Fruit fly (Drosophila melanogaster) whole organism, wandering third instar larva: ENCODE results near the gene CG6293.

Experiments
- Abd-B ChIP-seq: fragments of >200 bp; optimal IDR thresholded peaks from 2 replicates; lab custom pipeline; 2017; ENCODE audit warnings: missing biosample characterization, missing genetic modification characterization
- CG9705 ChIP-seq: fragments of 200-800 bp; sonication (Bioruptor generic); optimal IDR thresholded peaks from 2 replicates; lab custom pipeline; 2018; ENCODE audit warnings: missing biosample characterization, mild to moderate bottlenecking, missing genetic modification characterization
- CrebA ChIP-seq: fragments of 200-800 bp; sonication (Bioruptor generic); optimal IDR thresholded peaks from 2 replicates; lab custom pipeline; 2016; ENCODE audit warnings: missing biosample characterization, mild to moderate bottlenecking, missing genetic modification characterization, borderline replicate concordance
- Dfd ChIP-seq: fragments of >200 bp; optimal IDR thresholded peaks from 2 replicates; lab custom pipeline; 2017; ENCODE audit warnings: missing biosample characterization, missing genetic modification characterization
- Dif ChIP-seq: fragments of 200-275, 200-300 bp; sonication (Bioruptor generic); optimal IDR thresholded peaks from 2 replicates; lab custom pipeline; 2018; ENCODE audit warnings: missing biosample characterization, missing genetic modification characterization; ENCODE audit not compliant: partially characterized antibody
- GATAd ChIP-seq: sonication (Bioruptor generic); optimal IDR thresholded peaks from 2 replicates; lab custom pipeline; 2016; ENCODE audit warnings: missing biosample characterization, missing genetic modification characterization
- HLH106 ChIP-seq: fragments of 200-800 bp; optimal IDR thresholded peaks from 3 replicates; lab custom pipeline; 2019; ENCODE audit warnings: missing biosample characterization, mild to moderate bottlenecking, missing genetic modification characterization, moderate library complexity
- Hnf4 ChIP-seq: fragments of 200-800 bp; sonication (Bioruptor generic); optimal IDR thresholded peaks from 2 replicates; lab custom pipeline; 2016; ENCODE audit warnings: missing biosample characterization, mild to moderate bottlenecking, missing genetic modification characterization
- Hr78 ChIP-seq: fragments of >200 bp; optimal IDR thresholded peaks from 2 replicates; lab custom pipeline; 2017; ENCODE audit warnings: missing biosample characterization, missing genetic modification characterization
- Hr83 ChIP-seq: fragments of 200-300 bp; sonication (Bioruptor generic); optimal IDR thresholded peaks from 2 replicates; lab custom pipeline; 2016; ENCODE audit warnings: missing biosample characterization, mild to moderate bottlenecking, missing genetic modification characterization, moderate library complexity; ENCODE audit not compliant: poor library complexity, severe bottlenecking
- Jra ChIP-seq: sonication (Bioruptor generic); optimal IDR thresholded peaks from 2 replicates; lab custom pipeline; 2016; ENCODE audit warnings: missing biosample characterization, missing genetic modification characterization
- Mio ChIP-seq: sonication (Bioruptor generic); optimal IDR thresholded peaks from 2 replicates; lab custom pipeline; 2016; ENCODE audit warnings: missing biosample characterization, missing genetic modification characterization
- Myc ChIP-seq: fragments of >200 bp; optimal IDR thresholded peaks from 2 replicates; lab custom pipeline; 2017
- N ChIP-seq: fragments of >200 bp; optimal IDR thresholded peaks from 2 replicates; lab custom pipeline; 2018; ENCODE audit warnings: missing biosample characterization, missing external identifiers, missing genetic modification characterization
- OdsH ChIP-seq: fragments of 200-800 bp; sonication (Bioruptor generic); optimal IDR thresholded peaks from 2 replicates; lab custom pipeline; 2016; ENCODE audit warnings: missing biosample characterization, mild to moderate bottlenecking, missing genetic modification characterization
- Rel ChIP-seq, 2 experiments: fragments of 200-800 bp; sonication (Bioruptor generic) in 1 of 2; optimal IDR thresholded peaks; 2 replicates in 1 of 2; 3 replicates in 1 of 2; lab custom pipeline; 2016 to 2019; ENCODE audit warnings: mild to moderate bottlenecking in 2 of 2, missing biosample characterization in 2 of 2, missing genetic modification characterization in 2 of 2, moderate library complexity in 1 of 2
- Sp1 ChIP-seq: fragments of 200-800 bp; sonication (Bioruptor generic); optimal IDR thresholded peaks from 3 replicates; lab custom pipeline; 2019; ENCODE audit warnings: missing biosample characterization, mild to moderate bottlenecking, missing genetic modification characterization, moderate library complexity
- Vsx2 ChIP-seq: fragments of 200-300, 225-300 bp; sonication (Bioruptor generic); optimal IDR thresholded peaks from 2 replicates; lab custom pipeline; 2018; ENCODE audit warnings: missing biosample characterization, missing genetic modification characterization; ENCODE audit not compliant: partially characterized antibody
- br ChIP-seq: fragments of 200-800 bp; sonication (Bioruptor generic); optimal IDR thresholded peaks from 2 replicates; lab custom pipeline; 2016; ENCODE audit warnings: missing biosample characterization, missing genetic modification characterization
- brk ChIP-seq: fragments of 200-800 bp; sonication (Bioruptor generic); optimal IDR thresholded peaks from 2 replicates; lab custom pipeline; 2016; ENCODE audit warnings: missing biosample characterization, mild to moderate bottlenecking, missing genetic modification characterization
- dl ChIP-seq, 2 experiments: fragments of 175-275, 200-275 bp in 1 of 2; fragments of 200-275 bp in 1 of 2; sonication (Bioruptor generic); optimal IDR thresholded peaks; lab custom pipeline; 2018; ENCODE audit warnings: mild to moderate bottlenecking in 2 of 2, missing biosample characterization in 2 of 2, missing genetic modification characterization in 2 of 2, moderate library complexity in 2 of 2; ENCODE audit not compliant: partially characterized antibody in 2 of 2, insufficient read depth in 1 of 2
- dmrt93B ChIP-seq: fragments of 200-800 bp; sonication (Bioruptor generic); optimal IDR thresholded peaks from 2 replicates; lab custom pipeline; 2018; ENCODE audit warnings: missing biosample characterization, mild to moderate bottlenecking, missing genetic modification characterization
- dsf ChIP-seq: sonication (Bioruptor generic); optimal IDR thresholded peaks from 2 replicates; lab custom pipeline; 2016; ENCODE audit warnings: missing biosample characterization, missing genetic modification characterization, borderline replicate concordance
- ey ChIP-seq: fragments of 200-800 bp; sonication (Bioruptor generic); optimal IDR thresholded peaks from 2 replicates; lab custom pipeline; 2016; ENCODE audit warnings: missing biosample characterization, missing genetic modification characterization
- foxo ChIP-seq, 2 experiments: fragments of 200-800 bp; sonication (Bioruptor generic); optimal IDR thresholded peaks; 2 replicates in 1 of 2; 3 replicates in 1 of 2; lab custom pipeline; 2016 to 2017; ENCODE audit warnings: missing biosample characterization in 2 of 2, missing genetic modification characterization in 2 of 2
- fru ChIP-seq: fragments of 200-800 bp; sonication (Bioruptor generic); optimal IDR thresholded peaks from 3 replicates; lab custom pipeline; 2016; ENCODE audit warnings: missing biosample characterization, mild to moderate bottlenecking, missing genetic modification characterization
- h ChIP-seq: fragments of 200-800 bp; sonication (Bioruptor generic); optimal IDR thresholded peaks from 3 replicates; lab custom pipeline; 2016; ENCODE audit warnings: missing biosample characterization, mild to moderate bottlenecking, missing genetic modification characterization
- lola ChIP-seq: fragments of >200 bp; optimal IDR thresholded peaks from 2 replicates; lab custom pipeline; 2017; ENCODE audit warnings: missing biosample characterization, missing genetic modification characterization
- psq ChIP-seq: fragments of 200-800 bp; sonication (Bioruptor generic); optimal IDR thresholded peaks from 3 replicates; lab custom pipeline; 2017; ENCODE audit warnings: missing biosample characterization, mild to moderate bottlenecking, missing genetic modification characterization, moderate library complexity
- rgr ChIP-seq: fragments of 200-800 bp; sonication (Bioruptor generic); optimal IDR thresholded peaks from 3 replicates; lab custom pipeline; 2016; ENCODE audit warnings: missing biosample characterization, mild to moderate bottlenecking, missing genetic modification characterization
- sage ChIP-seq: fragments of 200-800 bp; sonication (Bioruptor generic); optimal IDR thresholded peaks from 2 replicates; lab custom pipeline; 2016; ENCODE audit warnings: missing biosample characterization, mild to moderate bottlenecking, missing genetic modification characterization
- sv ChIP-seq: fragments of 200-800 bp; sonication (Bioruptor generic); optimal IDR thresholded peaks from 3 replicates; lab custom pipeline; 2016; ENCODE audit warnings: missing biosample characterization, missing genetic modification characterization
- tai ChIP-seq: sonication (Bioruptor generic); optimal IDR thresholded peaks from 2 replicates; lab custom pipeline; 2016; ENCODE audit warnings: missing biosample characterization, missing genetic modification characterization
- usp ChIP-seq: fragments of >200 bp; optimal IDR thresholded peaks from 2 replicates; lab custom pipeline; 2017; ENCODE audit warnings: missing biosample characterization, missing genetic modification characterization
- woc ChIP-seq: sonication (Bioruptor generic); optimal IDR thresholded peaks from 2 replicates; lab custom pipeline; 2016; ENCODE audit warnings: missing biosample characterization, mild to moderate bottlenecking, missing genetic modification characterization

Gene CG6293

dm6 chr3R:10355840-10356562, 44.6 kb upstream of the CG6293 start:
- TF ChIP-seq psq (GFP tag; lab: Kevin White, UChicago) (peak; percentile 57), dl (GFP tag; optimal IDR thresholded peaks at IDR 0.05; lab: Kevin White, UChicago; ENCODE audit: insufficient read depth in 1 of 2, partially characterized antibody in 2 of 2) (peak in 1 of 2 experiments; percentile 41), Vsx2 (GFP tag; lab: Kevin White, UChicago) (peak; percentile 35), Dif (GFP tag; lab: Kevin White, UChicago) (peak; percentile 47), h (GFP tag; lab: Kevin White, UChicago) (no peak)

- TF ChIP-seq OdsH (GFP tag; lab: Kevin White, UChicago) (peak; percentile 16), h (GFP tag; lab: Kevin White, UChicago) (peak; percentile 41), Hr83 (GFP tag; lab: Kevin White, UChicago) (no peak), br (no peak), lola (no peak), tai (GFP tag; lab: Kevin White, UChicago) (no peak), woc (peak; percentile 2), dmrt93B (GFP tag; lab: Kevin White, UChicago) (no peak), Hr78 (GFP tag; lab: Kevin White, UChicago) (no peak), Rel (GFP tag; optimal IDR thresholded peaks at IDR 0.05; lab: Kevin White, UChicago) (no peak), Rel (tag; optimal IDR thresholded peaks at IDR 0.05; lab: Kevin White, UChicago) (peak; percentile 24), Sp1 (GFP tag; lab: Kevin White, UChicago) (peak; percentile 3), fru (GFP tag; lab: Kevin White, UChicago) (peak; percentile 33), HLH106 (tag; lab: Kevin White, UChicago) (peak; percentile 9), dsf (GFP tag; lab: Kevin White, UChicago) (no peak), psq (GFP tag; lab: Kevin White, UChicago) (peak; percentile 12), CrebA (GFP tag; lab: Kevin White, UChicago) (no peak), ey (GFP tag; lab: Kevin White, UChicago) (no peak), foxo (GFP tag; optimal IDR thresholded peaks at IDR 0.05; lab: Kevin White, UChicago) (peak in 1 of 2 experiments; percentile 44), sage (GFP tag; lab: Kevin White, UChicago) (no peak), Myc (no peak), sv (no peak)
Observed at dm6 chr3R:10353932-10354703, 42.7 kb upstream of the CG6293 start.

dm6 chr3R:10352844-10353243, 41.4 kb upstream of the CG6293 start:
- TF ChIP-seq fru (GFP tag; lab: Kevin White, UChicago) (peak; percentile 41), psq (GFP tag; lab: Kevin White, UChicago) (peak; percentile 1), brk (no peak), sv (no peak), Hr83 (GFP tag; lab: Kevin White, UChicago) (no peak), Myc (no peak), foxo (GFP tag; optimal IDR thresholded peaks at IDR 0.05; lab: Kevin White, UChicago) (no peak), dmrt93B (GFP tag; lab: Kevin White, UChicago) (no peak), Hr78 (GFP tag; lab: Kevin White, UChicago) (no peak), CG9705 (GFP tag; lab: Kevin White, UChicago) (no peak), Mio (no peak), dl (GFP tag; optimal IDR thresholded peaks at IDR 0.05; lab: Kevin White, UChicago; ENCODE audit: insufficient read depth in 1 of 2, partially characterized antibody in 2 of 2) (no peak), HLH106 (tag; lab: Kevin White, UChicago) (no peak), Jra (no peak)

dm6 chr3R:10351960-10352458, 40.6 kb upstream of the CG6293 start:
- TF ChIP-seq sv (no peak), tai (GFP tag; lab: Kevin White, UChicago) (no peak), CrebA (GFP tag; lab: Kevin White, UChicago) (peak; percentile 87), HLH106 (tag; lab: Kevin White, UChicago) (no peak), N (GFP tag; lab: Kevin White, UChicago) (no peak), Hr83 (GFP tag; lab: Kevin White, UChicago) (no peak), Myc (no peak), Vsx2 (GFP tag; lab: Kevin White, UChicago) (no peak), Hnf4 (GFP tag; lab: Kevin White, UChicago) (peak; percentile 19), rgr (GFP tag; lab: Kevin White, UChicago) (no peak), GATAd (GFP tag; lab: Kevin White, UChicago) (no peak), dl (GFP tag; optimal IDR thresholded peaks at IDR 0.05; lab: Kevin White, UChicago; ENCODE audit: insufficient read depth in 1 of 2, partially characterized antibody in 2 of 2) (no peak), usp (GFP tag; lab: Kevin White, UChicago) (no peak), Rel (GFP tag; optimal IDR thresholded peaks at IDR 0.05; lab: Kevin White, UChicago) (peak; percentile 81), Rel (tag; optimal IDR thresholded peaks at IDR 0.05; lab: Kevin White, UChicago) (peak; percentile 81), sage (GFP tag; lab: Kevin White, UChicago) (peak; percentile 76), brk (no peak), Hr78 (GFP tag; lab: Kevin White, UChicago) (no peak), OdsH (GFP tag; lab: Kevin White, UChicago) (no peak), br (no peak), fru (GFP tag; lab: Kevin White, UChicago) (no peak), Abd-B (GFP tag; lab: Kevin White, UChicago) (no peak), Dfd (GFP tag; lab: Kevin White, UChicago) (no peak), CG9705 (GFP tag; lab: Kevin White, UChicago) (peak; percentile 65), Sp1 (GFP tag; lab: Kevin White, UChicago) (peak; percentile 93), foxo (GFP tag; optimal IDR thresholded peaks at IDR 0.05; lab: Kevin White, UChicago) (peak in 1 of 2 experiments; percentile 68)
